Worm (Caenorhabditis elegans) whole organism, midembryonic: ENCODE results near the gene oac-55.

Experiments used
- cog-1 ChIP-seq: sonication (generic microtip); optimal IDR thresholded peaks from 2 replicates; lab custom pipeline; 2016; ENCODE audit warnings: missing genetic modification characterization, missing compliant biosample characterization
- ztf-23 ChIP-seq: fragments of 200-800 bp; sonication (Bioruptor generic); IDR thresholded peaks from 2 replicates; pipeline ENCODE4 v1.3.6; 2022; ENCODE audit warnings: missing genetic modification reagents, missing genetic modification characterization, missing compliant biosample characterization

DNA sequence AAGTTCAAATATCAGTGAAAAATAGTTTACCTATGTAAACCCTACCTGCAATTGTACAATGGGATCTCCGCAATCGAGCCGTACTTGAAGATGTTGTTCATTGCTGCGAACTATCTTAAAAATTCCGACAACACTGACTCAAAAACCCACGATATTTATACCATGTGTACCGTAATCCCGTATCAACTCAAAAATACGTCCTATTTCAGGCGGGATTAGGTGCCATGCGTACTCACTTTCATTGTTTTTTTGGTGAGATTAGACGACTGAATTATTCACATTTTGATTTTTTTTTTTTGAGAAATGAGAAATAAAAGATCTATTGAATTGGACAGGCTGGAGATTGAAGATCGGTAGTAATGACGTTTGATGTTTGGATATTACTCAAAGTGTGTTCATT, 39.4 kb downstream of the oac-55 start, which contains the start of gene srt-30:
- no peak for TF ChIP-seq ztf-23 (GFP tag; lab: Robert Waterston, UW)
- TF ChIP-seq cog-1 (tag; lab: Kevin White, UChicago): no peak
